Fruit fly (Drosophila melanogaster): ENCODE results near the gene Kap-alpha3.

Gene Kap-alpha3

DNA sequence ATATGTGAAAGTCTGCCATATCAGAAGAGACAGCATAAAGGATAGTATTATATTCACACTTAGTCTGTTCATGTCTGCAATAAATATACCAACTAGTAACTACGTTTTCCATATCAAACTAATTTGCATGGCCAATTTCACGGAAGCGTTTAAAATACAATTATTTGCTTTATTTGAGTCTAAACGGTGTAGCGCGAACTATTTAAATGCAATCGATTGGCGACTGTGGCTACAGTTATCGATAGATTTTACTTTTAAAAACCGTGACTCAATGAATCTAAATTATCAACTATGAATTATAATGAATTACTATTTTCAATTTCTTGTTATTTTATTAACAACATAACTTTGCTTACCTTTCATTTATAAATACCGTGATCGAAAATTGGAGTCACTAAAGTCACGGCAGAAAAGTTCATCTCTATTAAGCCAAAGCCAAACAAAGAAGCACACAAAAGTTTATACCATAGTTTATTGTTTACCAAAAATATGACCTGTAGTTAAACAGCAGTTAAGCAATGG lies 49.4 kb upstream of the Kap-alpha3 start, which contains the start of the genes CG9427 and CG8319 (continued):
- TF ChIP-seq CG1603 (tag; optimal IDR thresholded peaks at IDR 0.05) (peak; percentile 68), en (GFP tag; optimal IDR thresholded peaks at IDR 0.05) (peak; percentile 10), CG1832 (GFP tag; optimal IDR thresholded peaks at IDR 0.05) (no peak), CG34422 (GFP tag; IDR thresholded peaks at IDR 0.05) (no peak; the same call in 2 of the 3 replicates), sc (optimal IDR thresholded peaks at IDR 0.05) (no peak), sc (GFP tag; optimal IDR thresholded peaks at IDR 0.05) (no peak), Ptx1 (GFP tag; IDR thresholded peaks at IDR 0.05) (peak; percentile 67), Med (GFP tag) (peak; percentile 93), sna (GFP tag; IDR thresholded peaks at IDR 0.05; ENCODE audit: partially characterized antibody) (peak; percentile 94), CG14050 (GFP tag; IDR thresholded peaks at IDR 0.05) (no peak), CG14014 (GFP tag; IDR thresholded peaks at IDR 0.05) (peak; percentile 51; the same call in 1 of the 2 replicates), corto (GFP tag; optimal IDR thresholded peaks at IDR 0.05) (no peak), CG14710 (tag; optimal IDR thresholded peaks at IDR 0.05) (peak; percentile 85), CG14441 (GFP tag; IDR thresholded peaks at IDR 0.05) (no peak; the same call in 1 of the 2 replicates), CG4617 (GFP tag; optimal IDR thresholded peaks at IDR 0.05; ENCODE audit: borderline replicate concordance) (peak; percentile 63), CG9797 (GFP tag; optimal IDR thresholded peaks at IDR 0.05) (peak; percentile 25), stc (GFP tag; IDR thresholded peaks at IDR 0.05) (no peak), bbx (GFP tag; IDR thresholded peaks at IDR 0.05; ENCODE audit: partially characterized antibody) (peak; percentile 74), pros (GFP tag; optimal IDR thresholded peaks at IDR 0.05) (no peak), D19A (tag; optimal IDR thresholded peaks at IDR 0.05) (peak; percentile 28), CG3163 (GFP tag; optimal IDR thresholded peaks at IDR 0.05) (peak; percentile 10), CG2875 (GFP tag; optimal IDR thresholded peaks at IDR 0.05) (peak; percentile 3), esg (GFP tag; conservative IDR thresholded peaks at IDR 0.05) (peak; percentile 56; the same call in 1 of the 2 replicates), CG13424 (tag; optimal IDR thresholded peaks at IDR 0.05) (peak; percentile 70), nmo (GFP tag; optimal IDR thresholded peaks at IDR 0.05) (peak; percentile 73), CG15479 (GFP tag; optimal IDR thresholded peaks at IDR 0.05) (no peak), pb (GFP tag; optimal IDR thresholded peaks at IDR 0.05) (no peak), CG30431 (GFP tag; optimal IDR thresholded peaks at IDR 0.05) (no peak), sim (GFP tag; IDR thresholded peaks at IDR 0.05) (no peak), Blimp-1 (GFP tag; optimal IDR thresholded peaks at IDR 0.05) (peak; percentile 59), HLH3B (GFP tag; IDR thresholded peaks at IDR 0.05) (no peak), tup (GFP tag; optimal IDR thresholded peaks at IDR 0.05) (no peak), Doc3 (GFP tag; IDR thresholded peaks at IDR 0.05; ENCODE audit: partially characterized antibody) (peak; percentile 92), CG17829 (tag; optimal IDR thresholded peaks at IDR 0.05) (peak; percentile 80), ttk (GFP tag; IDR thresholded peaks at IDR 0.05) (no peak), Opbp (GFP tag; IDR thresholded peaks at IDR 0.05; ENCODE audit: partially characterized antibody) (peak; percentile 48; the same call in 2 of the 3 replicates), CG4707 (GFP tag; optimal IDR thresholded peaks at IDR 0.05) (no peak), psq (GFP tag; optimal IDR thresholded peaks at IDR 0.05) (no peak), ase (GFP tag; IDR thresholded peaks at IDR 0.05) (no peak), CG10543 (GFP tag; optimal IDR thresholded peaks at IDR 0.05) (peak; percentile 66), Elba2 (GFP tag; optimal IDR thresholded peaks at IDR 0.05) (peak; percentile 16), CG14667 (GFP tag; IDR thresholded peaks at IDR 0.05) (no peak), CG13296 (GFP tag; optimal IDR thresholded peaks at IDR 0.05) (peak; percentile 62), CG12391 (tag; optimal IDR thresholded peaks at IDR 0.05) (peak; percentile 89), trh (GFP tag; optimal IDR thresholded peaks at IDR 0.05) (peak; percentile 22), NC2β (GFP tag; optimal IDR thresholded peaks at IDR 0.05) (peak; percentile 28), ems (GFP tag; optimal IDR thresholded peaks at IDR 0.05) (peak; percentile 66), ind (GFP tag; optimal IDR thresholded peaks at IDR 0.05) (peak; percentile 67), schlank (tag; optimal IDR thresholded peaks at IDR 0.05) (peak; percentile 57), BtbVII (GFP tag; optimal IDR thresholded peaks at IDR 0.05) (no peak)

Measured in whole organism, embryonic.